Worm (Caenorhabditis elegans): ENCODE data around the gene C03B1.4.
A peak's percentile ranks its signal among the peaks of the same experiment; 100 is the strongest.

The C03B1.4 gene

ce11 chrX:6410177-6410765 lies 46.0 kb downstream of the C03B1.4 start, which contains the start of gene mup-2 (continued):
- TF ChIP-seq ahr-1 (tag; optimal IDR thresholded peaks at IDR 0.05) = no peak
- peak; percentile 15 for TF ChIP-seq F13H6.1 (tag; optimal IDR thresholded peaks at IDR 0.05)
- no peak for TF ChIP-seq ama-1 (optimal IDR thresholded peaks at IDR 0.05)
- TF ChIP-seq dve-1 (tag; optimal IDR thresholded peaks at IDR 0.05) = no peak
- TF ChIP-seq ttx-3 (tag; optimal IDR thresholded peaks at IDR 0.05) = no peak
- peak; percentile 19 for TF ChIP-seq nfya-1 (tag; optimal IDR thresholded peaks at IDR 0.05)
- peak; percentile 89 for TF ChIP-seq ceh-18 (tag; optimal IDR thresholded peaks at IDR 0.05)
- no peak for TF ChIP-seq fkh-6 (tag; optimal IDR thresholded peaks at IDR 0.05)
- TF ChIP-seq C38D4.7 (GFP tag; optimal IDR thresholded peaks at IDR 0.05) = no peak
- TF ChIP-seq rnt-1 (tag; optimal IDR thresholded peaks at IDR 0.05) = peak; percentile 43
- TF ChIP-seq ref-2 (tag; optimal IDR thresholded peaks at IDR 0.05) = no peak

ce11 chrX:6412575-6412974 lies 48.3 kb downstream of the C03B1.4 start, which contains the start of gene T22E5.1:
T22E5.1 (plus strand) TSS chrX:6412875.
- no peak for TF ChIP-seq hlh-15 (tag; optimal IDR thresholded peaks at IDR 0.05)
- no peak for TF ChIP-seq ceh-24 (tag; optimal IDR thresholded peaks at IDR 0.05)
- no peak for TF ChIP-seq npax-4 (tag; optimal IDR thresholded peaks at IDR 0.05)
- TF ChIP-seq ets-4 (tag; optimal IDR thresholded peaks at IDR 0.05) = no peak
- no peak for TF ChIP-seq madf-2 (tag; optimal IDR thresholded peaks at IDR 0.05)
- no peak for TF ChIP-seq lim-6 (tag; optimal IDR thresholded peaks at IDR 0.05)
- no peak for TF ChIP-seq rnt-1 (tag; optimal IDR thresholded peaks at IDR 0.05)
- no peak for TF ChIP-seq sox-4 (tag; optimal IDR thresholded peaks at IDR 0.05)
- no peak for TF ChIP-seq tbx-7 (tag; optimal IDR thresholded peaks at IDR 0.05)
- TF ChIP-seq odd-2 (tag; optimal IDR thresholded peaks at IDR 0.05) = no peak
- no peak for TF ChIP-seq pag-3 (tag; optimal IDR thresholded peaks at IDR 0.05; ENCODE audit: borderline replicate concordance)
- no peak for TF ChIP-seq ceh-18 (tag; optimal IDR thresholded peaks at IDR 0.05)
- TF ChIP-seq unc-55 (GFP tag; optimal IDR thresholded peaks at IDR 0.05) = no peak
- TF ChIP-seq ceh-6 (GFP tag; optimal IDR thresholded peaks at IDR 0.05) = no peak
- TF ChIP-seq F13H6.1 (tag; optimal IDR thresholded peaks at IDR 0.05) = no peak

- TF ChIP-seq madf-2 (tag; optimal IDR thresholded peaks at IDR 0.05) (no peak), ama-1 (optimal IDR thresholded peaks at IDR 0.05) (no peak), ceh-31 (tag; optimal IDR thresholded peaks at IDR 0.05) (no peak), ceh-2 (tag; optimal IDR thresholded peaks at IDR 0.05) (no peak), ets-4 (tag; optimal IDR thresholded peaks at IDR 0.05) (no peak), fkh-6 (tag; optimal IDR thresholded peaks at IDR 0.05) (no peak), unc-42 (tag; optimal IDR thresholded peaks at IDR 0.05) (no peak), pqm-1 (tag; optimal IDR thresholded peaks at IDR 0.05) (no peak), mec-3 (tag; optimal IDR thresholded peaks at IDR 0.05; ENCODE audit: borderline replicate concordance) (no peak), dmd-4 (tag; optimal IDR thresholded peaks at IDR 0.05; ENCODE audit: borderline replicate concordance) (no peak), rnt-1 (tag; optimal IDR thresholded peaks at IDR 0.05) (no peak), elt-2 (tag; optimal IDR thresholded peaks at IDR 0.05) (no peak), T23F11.4 (GFP tag; optimal IDR thresholded peaks at IDR 0.05) (no peak), ceh-34 (tag; optimal IDR thresholded peaks at IDR 0.05) (no peak), ceh-19 (GFP tag; optimal IDR thresholded peaks at IDR 0.05) (no peak), fkh-10 (GFP tag; optimal IDR thresholded peaks at IDR 0.05) (no peak), unc-55 (GFP tag; optimal IDR thresholded peaks at IDR 0.05) (no peak), K09A11.1 (tag; optimal IDR thresholded peaks at IDR 0.05; ENCODE audit: insufficient read depth) (no peak)
These were observed 49.3 kb downstream of the C03B1.4 start for ce11 chrX:6413583-6413982.
